Worm (Caenorhabditis elegans): ENCODE measurements around the gene F09A5.2.

DNA sequence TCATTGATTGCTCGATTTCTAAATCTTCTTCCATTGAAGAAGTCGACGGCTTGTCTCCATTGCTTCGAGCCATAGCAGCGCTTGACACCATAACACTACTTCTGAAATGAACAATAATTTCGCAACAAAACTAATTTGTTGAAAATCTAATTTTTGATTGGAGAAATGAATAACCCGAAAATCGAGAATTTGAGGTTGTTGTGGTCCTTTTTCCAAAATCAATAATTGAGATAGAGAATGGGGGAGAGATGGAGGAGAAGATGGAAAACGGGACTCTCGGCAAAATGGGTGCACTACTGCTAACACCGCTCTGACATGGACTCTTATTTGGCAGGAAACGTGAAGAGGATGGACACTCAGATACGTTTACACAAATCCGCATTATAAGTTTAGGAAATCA is 12.7 kb upstream of the F09A5.2 start, which contains the start of gene snx-17:
- TF ChIP-seq fkh-6 (tag; optimal IDR thresholded peaks at IDR 0.05) (no peak), gmeb-2 (tag; optimal IDR thresholded peaks at IDR 0.05) (no peak)

Measured in whole organism, late embryonic.